Worm (Caenorhabditis elegans): ENCODE measurements around the gene ZK945.7.

ce11 chrII:10106870-10107269 lies 1.4 kb downstream of the ZK945.7 start, which contains the start of gene ZK945.6:
- TF ChIP-seq ztf-3 (GFP tag; optimal IDR thresholded peaks at IDR 0.05) (no peak), ceh-100 (GFP tag; IDR thresholded peaks at IDR 0.05) (no peak), dox-1 (GFP tag; IDR thresholded peaks at IDR 0.05) (no peak), Y53G8AR.9 (GFP tag; conservative IDR thresholded peaks at IDR 0.05) (no peak), gei-17 (GFP tag; optimal IDR thresholded peaks at IDR 0.05) (no peak), F49E8.2 (tag; optimal IDR thresholded peaks at IDR 0.05; ENCODE audit: insufficient read depth) (no peak), dpl-1 (GFP tag; optimal IDR thresholded peaks at IDR 0.05) (no peak), ZK185.1 (tag; optimal IDR thresholded peaks at IDR 0.05; ENCODE audit: poor library complexity, severe bottlenecking) (no peak), unc-130 (GFP tag; optimal IDR thresholded peaks at IDR 0.05) (no peak), C17E4.6 (GFP tag; IDR thresholded peaks at IDR 0.05) (no peak), hrde-1 (tag; optimal IDR thresholded peaks at IDR 0.05; ENCODE audit: borderline replicate concordance) (no peak)

Measured in whole organism, young adult.